Worm (Caenorhabditis elegans): Measurements from ENCODE around the gene B0454.8.

The B0454.8 gene

DNA sequence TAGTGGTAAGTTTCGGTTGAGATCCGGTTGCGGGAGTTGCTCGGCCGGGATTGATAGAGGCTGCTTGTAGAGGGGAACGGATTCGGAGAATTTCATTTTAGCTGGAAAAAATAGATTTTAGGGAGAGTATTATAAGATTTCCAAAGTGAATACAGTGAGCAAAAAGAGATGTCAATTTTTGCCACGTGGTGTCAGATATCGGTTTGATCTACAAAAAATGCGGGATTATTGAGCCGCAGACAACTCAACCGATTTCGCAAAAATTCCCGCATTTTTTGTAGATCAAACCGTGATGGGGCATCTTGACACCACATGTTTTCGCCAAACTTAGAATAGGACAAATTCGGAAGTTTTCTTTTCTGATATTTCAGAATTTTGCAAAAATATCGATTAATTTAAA, 11.0 kb upstream of the B0454.8 start, which contains the start of gene lido-13:
lido-13 (minus strand) TSS at position 101 of the 400 bp plus-strand sequence.
- no peak for TF ChIP-seq Y5F2A.4 (GFP tag; optimal IDR thresholded peaks at IDR 0.05)
- no peak for TF ChIP-seq aly-2 (tag; optimal IDR thresholded peaks at IDR 0.05)
- no peak for TF ChIP-seq F26F4.8 (GFP tag; conservative IDR thresholded peaks at IDR 0.05)
- no peak for TF ChIP-seq D1046.2 (GFP tag; IDR thresholded peaks at IDR 0.05)
- no peak for TF ChIP-seq attf-4 (tag; optimal IDR thresholded peaks at IDR 0.05)
- no peak for TF ChIP-seq nhr-237 (tag; optimal IDR thresholded peaks at IDR 0.05)
- TF ChIP-seq hlh-11 (tag; optimal IDR thresholded peaks at IDR 0.05), result no peak
- TF ChIP-seq unc-62 (GFP tag; optimal IDR thresholded peaks at IDR 0.05 in 1 of 2), result no peak
- TF ChIP-seq unc-62 (tag; optimal IDR thresholded peaks at IDR 0.05), result no peak
- TF ChIP-seq nhr-28 (tag; optimal IDR thresholded peaks at IDR 0.05), result no peak
- no peak for TF ChIP-seq egl-27 (tag; optimal IDR thresholded peaks at IDR 0.05)
- TF ChIP-seq zag-1 (tag; optimal IDR thresholded peaks at IDR 0.05), result no peak
- TF ChIP-seq ceh-28 (tag; optimal IDR thresholded peaks at IDR 0.05), result no peak
- TF ChIP-seq nhr-25 (tag; optimal IDR thresholded peaks at IDR 0.05; ENCODE audit: borderline replicate concordance, insufficient read depth), result no peak
- TF ChIP-seq sdz-12 (GFP tag; optimal IDR thresholded peaks at IDR 0.05), result no peak
- no peak for TF ChIP-seq dmd-6 (GFP tag; IDR thresholded peaks at IDR 0.05)
- no peak for TF ChIP-seq ceh-20 (GFP tag; IDR thresholded peaks at IDR 0.05)

- TF ChIP-seq hif-1 (tag; optimal IDR thresholded peaks at IDR 0.05) (no peak), vab-7 (GFP tag; IDR thresholded peaks at IDR 0.05) (no peak), cey-2 (tag; optimal IDR thresholded peaks at IDR 0.05; ENCODE audit: borderline replicate concordance, insufficient read depth) (no peak), F26F4.8 (GFP tag; conservative IDR thresholded peaks at IDR 0.05) (no peak), aha-1 (tag) (peak; percentile 95), daf-8 (GFP tag; IDR thresholded peaks at IDR 0.05) (no peak), ztf-7 (tag; optimal IDR thresholded peaks at IDR 0.05) (no peak), Y48G9A.11 (GFP tag; IDR thresholded peaks at IDR 0.05) (no peak)
Measured at ce11 chrII:3053689-3054088, 10.4 kb upstream of the B0454.8 start.

DNA sequence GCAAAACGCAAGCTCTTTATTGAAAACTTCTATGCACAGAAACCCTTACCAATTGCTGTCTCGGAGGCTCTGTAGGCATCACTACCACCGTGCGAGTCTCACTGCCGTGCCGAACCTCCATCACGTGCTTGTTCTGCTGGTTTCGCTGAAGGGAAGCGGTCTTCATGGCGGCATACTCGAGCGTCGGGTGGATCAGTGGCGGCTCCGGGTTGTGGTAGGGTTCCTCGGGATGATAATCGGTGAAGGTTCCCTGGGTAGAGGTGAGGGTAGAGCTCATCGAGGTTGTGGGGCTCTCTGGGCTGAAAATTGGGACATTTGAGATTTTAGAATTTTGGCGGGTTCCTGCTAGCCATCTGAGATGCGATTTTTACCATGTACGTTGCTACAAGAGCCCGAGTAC, 9.6 kb upstream of the B0454.8 start:
- no peak for TF ChIP-seq Y48G9A.11 (GFP tag; IDR thresholded peaks at IDR 0.05)
- peak; percentile 76 for TF ChIP-seq set-16 (GFP tag; IDR thresholded peaks at IDR 0.05)

DNA sequence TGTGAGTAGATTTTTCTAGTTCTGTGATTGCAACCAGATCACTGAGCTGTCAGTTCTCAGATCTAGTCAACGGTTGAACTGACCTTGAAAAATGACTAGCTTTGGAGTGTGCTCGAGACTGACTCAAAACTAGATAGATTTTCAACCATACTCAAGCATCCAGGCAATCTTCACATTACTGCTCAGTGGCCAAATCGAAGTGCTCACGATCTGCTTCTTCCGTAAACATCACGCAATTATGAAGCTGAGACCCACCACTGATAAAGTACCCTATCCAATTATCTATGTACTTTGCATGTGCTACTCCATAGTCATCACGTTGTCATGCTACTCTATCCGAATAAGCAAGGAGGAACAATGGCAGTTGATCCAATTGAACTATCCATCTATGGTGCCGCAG, 8.1 kb upstream of the B0454.8 start:
- TF ChIP-seq unc-62 (GFP tag; optimal IDR thresholded peaks at IDR 0.05 in 1 of 2) (peak in 1 of 2 experiments; percentile 94), unc-62 (tag; optimal IDR thresholded peaks at IDR 0.05) (no peak), daf-19 (GFP tag; conservative IDR thresholded peaks at IDR 0.05) (no peak)

DNA sequence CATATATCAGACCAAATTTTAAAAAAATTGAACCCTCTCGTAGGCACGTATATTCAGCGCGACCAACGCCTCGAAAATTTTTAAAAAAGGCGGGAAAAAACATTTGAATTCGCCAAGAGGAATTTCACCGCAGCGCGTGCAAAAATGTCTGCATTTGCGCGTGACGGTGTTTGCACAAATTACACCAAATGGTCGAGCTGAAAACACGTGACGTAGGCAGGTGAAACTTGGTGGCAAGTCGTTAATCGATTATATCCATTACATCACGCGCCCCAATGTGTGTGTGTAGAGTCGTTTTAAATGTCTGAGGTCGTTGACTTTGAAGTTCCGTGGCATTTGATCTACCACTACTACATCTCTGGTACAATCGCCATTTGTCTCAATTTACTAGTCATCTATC, 7.4 kb upstream of the B0454.8 start, which contains the start of gene sri-31:
sri-31 (plus strand) TSS at position 301 of the 400 bp plus-strand sequence.
- TF ChIP-seq nhr-77 (tag; optimal IDR thresholded peaks at IDR 0.05) (no peak), Y48G9A.11 (GFP tag; IDR thresholded peaks at IDR 0.05) (0 out of 2 replicates have a peak, but pooled peaks have one; percentile 7), lin-1 (GFP tag; IDR thresholded peaks at IDR 0.05) (no peak), zfp-2 (tag; optimal IDR thresholded peaks at IDR 0.05) (no peak), zip-11 (GFP tag; IDR thresholded peaks at IDR 0.05) (no peak), arid-1 (GFP tag; conservative IDR thresholded peaks at IDR 0.05) (no peak)

DNA sequence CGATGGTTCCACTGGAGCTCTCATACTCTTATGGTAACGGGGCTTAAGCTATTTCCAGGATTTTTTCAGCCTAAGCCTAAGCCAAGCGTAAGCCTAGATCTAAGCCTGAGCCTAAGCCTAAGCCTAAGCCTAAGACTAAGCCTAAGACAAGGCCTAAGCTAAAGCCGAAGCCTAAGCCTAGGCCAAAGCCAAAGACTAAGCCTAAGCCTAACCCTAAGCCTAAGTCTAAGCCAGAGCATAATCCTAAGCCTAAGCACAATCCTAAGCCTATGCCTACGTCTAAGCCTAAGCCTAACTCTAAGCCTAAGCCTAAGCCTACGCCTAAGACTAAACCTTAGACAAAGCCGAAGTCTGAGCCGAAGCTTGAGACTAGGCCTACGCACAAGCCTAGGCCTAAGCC, 5.7 kb upstream of the B0454.8 start:
- TF ChIP-seq fkh-10 (GFP tag; optimal IDR thresholded peaks at IDR 0.05), result no peak

Data from whole organism, L4 larva.